Fruit fly (Drosophila melanogaster) whole organism, embryonic: Measurements from ENCODE around the gene Acp36DE.

Source experiments
- Blimp-1 ChIP-seq: fragments of 200-800 bp; sonication (Bioruptor generic); optimal IDR thresholded peaks from 3 replicates; lab custom pipeline; 2018; ENCODE audit warnings: missing biosample characterization, missing genetic modification characterization, mild to moderate bottlenecking, moderate library complexity, missing genetic modification reagents
- CG10321 ChIP-seq: fragments of 200-800 bp; sonication (Bioruptor generic); IDR thresholded peaks from 2 replicates; pipeline ENCODE4 v1.3.6; 2022; ENCODE audit warnings: missing biosample characterization, missing genetic modification characterization
- CG1233 ChIP-seq: fragments of 200-800 bp; sonication (Bioruptor generic); optimal IDR thresholded peaks from 4 replicates; lab custom pipeline; 2018; ENCODE audit warnings: missing biosample characterization, mild to moderate bottlenecking, missing genetic modification characterization
- CG12769 ChIP-seq: fragments of 200-800 bp; sonication (Bioruptor generic); optimal IDR thresholded peaks from 2 replicates; lab custom pipeline; 2019; ENCODE audit warnings: missing biosample characterization, mild to moderate bottlenecking, missing genetic modification characterization, moderate library complexity
- CG13287 ChIP-seq: fragments of 200-800 bp; sonication (Bioruptor generic); IDR thresholded peaks from 2 replicates; pipeline ENCODE4 v1.3.6; 2022; ENCODE audit warnings: missing biosample characterization, missing genetic modification characterization; ENCODE audit not compliant: partially characterized antibody
- CG15514 ChIP-seq: fragments of 200-800 bp; sonication (Bioruptor generic); optimal IDR thresholded peaks from 3 replicates; lab custom pipeline; 2017; ENCODE audit warnings: missing biosample characterization, missing genetic modification characterization, mild to moderate bottlenecking, moderate library complexity, missing genetic modification reagents
- CG15601 ChIP-seq: fragments of 200-800 bp; sonication (Bioruptor generic); optimal IDR thresholded peaks from 3 replicates; lab custom pipeline; 2019; ENCODE audit warnings: missing biosample characterization, mild to moderate bottlenecking, missing genetic modification characterization, moderate library complexity
- CG15696 ChIP-seq: fragments of 200-800 bp; sonication (Bioruptor generic); optimal IDR thresholded peaks from 2 replicates; lab custom pipeline; 2019; ENCODE audit warnings: missing biosample characterization, mild to moderate bottlenecking, missing genetic modification characterization, moderate library complexity
- CG2199 ChIP-seq: fragments of 200-800 bp; sonication (Bioruptor generic); IDR thresholded peaks from 3 replicates; pipeline ENCODE4 v1.3.6; 2022; ENCODE audit warnings: missing biosample characterization, missing genetic modification characterization
- CG2678 ChIP-seq: fragments of 200-800 bp; sonication (Bioruptor generic); optimal IDR thresholded peaks from 3 replicates; lab custom pipeline; 2019; ENCODE audit warnings: missing biosample characterization, mild to moderate bottlenecking, missing genetic modification characterization, moderate library complexity
- CG30020 ChIP-seq: fragments of 200-800 bp; optimal IDR thresholded peaks from 2 replicates; lab custom pipeline; 2019; ENCODE audit warnings: missing biosample characterization, mild to moderate bottlenecking, missing genetic modification characterization, moderate library complexity
- CG31441 ChIP-seq: fragments of 200-800 bp; sonication (Bioruptor generic); IDR thresholded peaks from 2 replicates; pipeline ENCODE4 v1.3.6; 2022; ENCODE audit warnings: missing biosample characterization, missing genetic modification characterization
- CG32532 ChIP-seq: fragments of 200-800 bp; sonication (Bioruptor generic); IDR thresholded peaks from 2 replicates; pipeline ENCODE4 v1.3.6; 2022; ENCODE audit warnings: missing biosample characterization, missing genetic modification characterization
- CG3407 ChIP-seq: fragments of 200-800 bp; sonication (Bioruptor generic); optimal IDR thresholded peaks from 2 replicates; lab custom pipeline; 2018; ENCODE audit warnings: missing biosample characterization, mild to moderate bottlenecking, missing genetic modification characterization
- CG34376 ChIP-seq: fragments of 200-800 bp; sonication (Bioruptor generic); optimal IDR thresholded peaks from 2 replicates; lab custom pipeline; 2018; ENCODE audit warnings: missing biosample characterization, mild to moderate bottlenecking, missing genetic modification characterization
- CG3847 ChIP-seq: fragments of 200-800 bp; sonication (Bioruptor generic); IDR thresholded peaks from 2 replicates; pipeline ENCODE4 v1.3.6; 2022; ENCODE audit warnings: missing biosample characterization, missing genetic modification characterization
- CG7745 ChIP-seq: fragments of 200-800 bp; sonication (Bioruptor generic); optimal IDR thresholded peaks from 2 replicates; lab custom pipeline; 2018; ENCODE audit warnings: missing biosample characterization, mild to moderate bottlenecking, missing genetic modification characterization, moderate library complexity
- CG8290 ChIP-seq, 3 experiments: fragments of 200-800 bp; sonication (Bioruptor generic); optimal IDR thresholded peaks; 2 replicates each; lab custom pipeline; 2016 to 2019; ENCODE audit warnings: missing biosample characterization in 3 of 3, missing genetic modification characterization in 3 of 3, mild to moderate bottlenecking in 2 of 3, moderate library complexity in 1 of 3
- CG9876 ChIP-seq: fragments of 200-800 bp; sonication (Bioruptor generic); optimal IDR thresholded peaks from 2 replicates; lab custom pipeline; 2016; ENCODE audit warnings: missing biosample characterization, missing genetic modification characterization
- Ets65A ChIP-seq: fragments of 200-800 bp; sonication (Bioruptor generic); peaks from one replicate; lab custom pipeline; 2016; ENCODE audit warnings: missing biosample characterization, missing genetic modification characterization
- H15 ChIP-seq: fragments of 200-800 bp; sonication (Bioruptor generic); IDR thresholded peaks from 3 replicates; pipeline ENCODE4 v1.3.6; 2022; ENCODE audit warnings: missing biosample characterization, missing genetic modification characterization
- Hmr ChIP-seq: fragments of 200-800 bp; sonication (Bioruptor generic); optimal IDR thresholded peaks from 3 replicates; lab custom pipeline; 2017; ENCODE audit warnings: mild to moderate bottlenecking, missing biosample characterization, missing genetic modification reagents, missing genetic modification characterization
- Med ChIP-seq: fragments of 200-800 bp; sonication (Bioruptor generic); peaks from one replicate; lab custom pipeline; 2016; ENCODE audit warnings: missing biosample characterization, missing genetic modification characterization, mild to moderate bottlenecking, inconsistent platforms, moderate library complexity
- Nf-YA ChIP-seq: fragments of 200-800 bp; sonication (Bioruptor generic); IDR thresholded peaks from 2 replicates; pipeline ENCODE4 v1.3.6; 2022; ENCODE audit warnings: missing biosample characterization, missing genetic modification characterization
- PHDP ChIP-seq: fragments of 200-800 bp; sonication (Bioruptor generic); optimal IDR thresholded peaks from 3 replicates; lab custom pipeline; 2018; ENCODE audit warnings: missing biosample characterization, mild to moderate bottlenecking, missing genetic modification characterization, moderate library complexity
- Sox102F ChIP-seq: fragments of 200-800 bp; sonication (Bioruptor generic); optimal IDR thresholded peaks from 2 replicates; lab custom pipeline; 2018; ENCODE audit warnings: missing biosample characterization, mild to moderate bottlenecking, missing genetic modification characterization, moderate library complexity
- Spps ChIP-seq: fragments of 200-800 bp; sonication (Bioruptor generic); optimal IDR thresholded peaks from 2 replicates; lab custom pipeline; 2018; ENCODE audit warnings: missing biosample characterization, mild to moderate bottlenecking, missing genetic modification characterization
- Trl ChIP-seq, 3 experiments: fragments of >200 bp in 2 of 3; fragments of 200-800 bp in 1 of 3; sonication (Bioruptor generic) in 1 of 3; optimal IDR thresholded peaks; 2 replicates in 1 of 3; 3 replicates in 2 of 3; lab custom pipeline; 2016 to 2017; ENCODE audit warnings: missing biosample characterization in 1 of 3, missing genetic modification characterization in 1 of 3
- Vsx1 ChIP-seq: fragments of 200-800 bp; sonication (Bioruptor generic); optimal IDR thresholded peaks from 2 replicates; lab custom pipeline; 2017; ENCODE audit warnings: missing biosample characterization, mild to moderate bottlenecking, missing genetic modification characterization, missing genetic modification reagents
- ab ChIP-seq: fragments of 200-800 bp; sonication (Bioruptor generic); optimal IDR thresholded peaks from 2 replicates; lab custom pipeline; 2016; ENCODE audit warnings: missing biosample characterization, missing genetic modification characterization
- abd-A ChIP-seq: fragments of 200-800 bp; sonication (Bioruptor generic); optimal IDR thresholded peaks from 3 replicates; lab custom pipeline; 2019; ENCODE audit warnings: missing biosample characterization, mild to moderate bottlenecking, missing genetic modification characterization, moderate library complexity
- br ChIP-seq: fragments of >200 bp; optimal IDR thresholded peaks from 2 replicates; lab custom pipeline; 2017
- bsh ChIP-seq, 2 experiments: fragments of 200-800 bp; sonication (Bioruptor generic); optimal IDR thresholded peaks; 2 replicates each; lab custom pipeline; 2017 to 2018; ENCODE audit warnings: mild to moderate bottlenecking in 2 of 2, missing biosample characterization in 2 of 2, missing genetic modification characterization in 2 of 2, moderate library complexity in 1 of 2
- chif ChIP-seq, 2 experiments: fragments of 200-800 bp; sonication (Bioruptor generic); optimal IDR thresholded peaks; 3 replicates each; lab custom pipeline; 2016; ENCODE audit warnings: missing biosample characterization in 2 of 2, missing genetic modification characterization in 2 of 2
- chinmo ChIP-seq: fragments of 200-800 bp; sonication (Bioruptor generic); IDR thresholded peaks from 4 replicates; pipeline ENCODE4 v1.3.6; 2022; ENCODE audit warnings: missing biosample characterization, missing genetic modification characterization; ENCODE audit not compliant: partially characterized antibody
- chm ChIP-seq: fragments of 200-800 bp; sonication (Bioruptor generic); IDR thresholded peaks from 2 replicates; pipeline ENCODE4 v1.3.6; 2022; ENCODE audit warnings: missing biosample characterization, missing genetic modification characterization
- corto ChIP-seq: fragments of 200-800 bp; sonication (Bioruptor generic); optimal IDR thresholded peaks from 2 replicates; lab custom pipeline; 2016; ENCODE audit warnings: missing biosample characterization, mild to moderate bottlenecking, missing genetic modification characterization, moderate library complexity
- crol ChIP-seq: fragments of 200-800 bp; sonication (Bioruptor generic); IDR thresholded peaks from 2 replicates; pipeline ENCODE4 v1.3.6; 2022; ENCODE audit warnings: missing biosample characterization, missing genetic modification characterization
- grn ChIP-seq: fragments of 200-800 bp; sonication (Bioruptor generic); optimal IDR thresholded peaks from 3 replicates; lab custom pipeline; 2017; ENCODE audit warnings: missing biosample characterization, missing genetic modification characterization
- kni ChIP-seq: fragments of 200-800 bp; sonication (Bioruptor generic); optimal IDR thresholded peaks from 3 replicates; lab custom pipeline; 2017; ENCODE audit warnings: mild to moderate bottlenecking, missing biosample characterization, missing genetic modification reagents, missing genetic modification characterization
- otp ChIP-seq: fragments of 200-800 bp; sonication (Bioruptor generic); IDR thresholded peaks from 3 replicates; pipeline ENCODE4, ENCODE4 v1.3.6; 2022; ENCODE audit warnings: missing biosample characterization, missing genetic modification characterization
- unc-4 ChIP-seq: fragments of 200-800 bp; sonication (Bioruptor generic); IDR thresholded peaks from 2 replicates; pipeline ENCODE4 v1.3.6; 2022; ENCODE audit warnings: missing biosample characterization, missing genetic modification characterization; ENCODE audit not compliant: partially characterized antibody
- vvl ChIP-seq: fragments of 200-800 bp; sonication (Bioruptor generic); IDR thresholded peaks from 2 replicates; pipeline ENCODE4 v1.3.6; 2022; ENCODE audit warnings: missing biosample characterization, missing genetic modification characterization

Gene Acp36DE

DNA sequence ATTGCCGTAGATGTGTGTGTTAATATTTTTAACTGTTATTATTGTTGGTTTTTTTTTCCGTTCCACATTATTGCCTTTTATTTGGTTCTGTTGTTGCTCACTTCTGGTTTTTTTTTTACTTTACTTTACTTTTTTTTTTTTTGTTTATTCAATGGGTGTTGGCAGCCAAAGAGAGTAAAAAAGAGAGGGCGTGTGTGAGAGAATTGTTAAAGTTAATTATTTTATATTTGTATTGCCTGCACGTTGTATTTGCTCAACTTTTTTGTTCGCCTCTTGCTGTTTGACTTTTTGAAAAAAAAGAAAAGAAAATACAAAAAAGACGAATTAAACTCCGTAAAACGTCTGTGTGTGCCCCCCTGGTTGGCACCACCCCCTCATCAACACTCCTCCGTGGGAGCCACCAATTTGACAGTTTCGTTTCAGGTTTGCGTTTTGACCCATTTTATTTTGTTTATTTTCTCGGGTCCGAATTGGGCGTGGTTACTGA, 31.2 kb downstream of the Acp36DE start (continued):
- TF ChIP-seq CG10321 (0 out of 2 replicates have a peak, but pooled peaks have one; percentile 15), otp (GFP tag; lab: Robert Waterston, UW) (peak; percentile 47; the same call in 1 of the 3 replicates), CG7745 (peak; percentile 34), CG2199 (GFP tag; lab: Robert Waterston, UW) (0 out of 3 replicates have a peak, but pooled peaks have one; percentile 56), CG3847 (GFP tag; lab: Robert Waterston, UW) (no peak), CG30020 (tag; lab: Kevin White, UChicago) (no peak), unc-4 (GFP tag; lab: Robert Waterston, UW) (no peak), CG2678 (tag; lab: Kevin White, UChicago) (peak; percentile 30), br (lab: Kevin White, UChicago) (no peak), kni (peak; percentile 85), chm (GFP tag; lab: Robert Waterston, UW) (0 out of 2 replicates have a peak, but pooled peaks have one; percentile 30), Vsx1 (GFP tag; lab: Kevin White, UChicago) (peak; percentile 44), CG15696 (tag; lab: Kevin White, UChicago) (no peak), CG3407 (peak; percentile 9), Spps (no peak), PHDP (tag; lab: Kevin White, UChicago) (peak; percentile 19), CG13287 (GFP tag; lab: Robert Waterston, UW) (0 out of 2 replicates have a peak, but pooled peaks have one; percentile 7), CG9876 (GFP tag; lab: Kevin White, UChicago) (no peak), CG1233 (GFP tag; lab: Kevin White, UChicago) (no peak), corto (GFP tag; lab: Kevin White, UChicago) (peak; percentile 28), Nf-YA (no peak), bsh (GFP tag; optimal IDR thresholded peaks at IDR 0.05; lab: Kevin White, UChicago) (peak in 1 of 2 experiments; percentile 37), Blimp-1 (GFP tag; lab: Kevin White, UChicago) (peak; percentile 34)
- TF ChIP-seq, all 482 proteins: peak for 40

DNA sequence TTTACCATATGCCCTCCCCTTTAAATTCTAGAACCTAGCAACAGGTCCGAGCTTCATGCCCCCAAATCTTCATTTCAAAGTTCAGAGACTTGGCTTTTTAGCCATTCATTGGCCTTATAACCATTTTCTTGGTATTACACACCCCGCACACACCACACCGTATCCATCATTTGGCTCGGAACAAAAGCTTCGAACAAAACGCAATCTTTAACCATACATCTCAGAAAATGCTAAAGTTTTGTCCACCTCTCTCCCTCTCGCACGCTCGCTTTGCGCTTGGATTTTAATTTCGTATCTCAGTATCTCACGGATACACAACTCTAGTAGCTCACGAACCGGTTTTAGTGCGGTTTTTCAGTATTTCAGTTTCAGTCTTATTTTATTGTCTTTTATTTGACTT, 31.8 kb downstream of the Acp36DE start:
- TF ChIP-seq Ets65A (GFP tag; lab: Kevin White, UChicago), result no peak
- TF ChIP-seq Med (GFP tag; lab: Kevin White, UChicago), result peak; percentile 19
- no peak for TF ChIP-seq CG34376 (GFP tag; lab: Kevin White, UChicago)
- TF ChIP-seq Trl (optimal IDR thresholded peaks at IDR 0.05; lab: Kevin White, UChicago), result peak in 1 of 2 experiments; percentile 6
- TF ChIP-seq Trl (GFP tag; optimal IDR thresholded peaks at IDR 0.05; lab: Kevin White, UChicago), result no peak
- peak; percentile 12 for TF ChIP-seq ab (GFP tag; lab: Kevin White, UChicago)
- TF ChIP-seq grn (GFP tag; lab: Kevin White, UChicago), result peak; percentile 76
- TF ChIP-seq chinmo (GFP tag; lab: Robert Waterston, UW), result 0 out of 4 replicates have a peak, but pooled peaks have one; percentile 76
- TF ChIP-seq CG12769, result peak; percentile 55
- no peak for TF ChIP-seq H15 (GFP tag; lab: Robert Waterston, UW)
- 0 out of 2 replicates have a peak, but pooled peaks have one; percentile 16 for TF ChIP-seq CG32532 (GFP tag; lab: Robert Waterston, UW)
- TF ChIP-seq vvl, result peak; percentile 28; the same call in 1 of the 2 replicates
- TF ChIP-seq chif (GFP tag; optimal IDR thresholded peaks at IDR 0.05; lab: Kevin White, UChicago), result no peak
- peak; percentile 66 for TF ChIP-seq crol (GFP tag; lab: Robert Waterston, UW)
- TF ChIP-seq CG8290 (GFP tag; optimal IDR thresholded peaks at IDR 0.05; lab: Kevin White, UChicago), result no peak
- TF ChIP-seq CG8290 (tag; optimal IDR thresholded peaks at IDR 0.05; lab: Kevin White, UChicago), result peak in 1 of 2 experiments; percentile 20
- no peak for TF ChIP-seq CG15514 (GFP tag; lab: Kevin White, UChicago)
- TF ChIP-seq CG31441 (GFP tag; lab: Robert Waterston, UW), result no peak
- TF ChIP-seq CG2199 (GFP tag; lab: Robert Waterston, UW), result peak; percentile 78; the same call in 2 of the 3 replicates
- TF ChIP-seq CG15601, result no peak
- no peak for TF ChIP-seq Hmr
- peak; percentile 20 for TF ChIP-seq abd-A (tag; lab: Kevin White, UChicago)
- no peak for TF ChIP-seq Sox102F (GFP tag; lab: Kevin White, UChicago)
- TF ChIP-seq, all 482 proteins: peak for 12
